Worm (Caenorhabditis elegans): Measurements from ENCODE around the gene nhr-126.

DNA sequence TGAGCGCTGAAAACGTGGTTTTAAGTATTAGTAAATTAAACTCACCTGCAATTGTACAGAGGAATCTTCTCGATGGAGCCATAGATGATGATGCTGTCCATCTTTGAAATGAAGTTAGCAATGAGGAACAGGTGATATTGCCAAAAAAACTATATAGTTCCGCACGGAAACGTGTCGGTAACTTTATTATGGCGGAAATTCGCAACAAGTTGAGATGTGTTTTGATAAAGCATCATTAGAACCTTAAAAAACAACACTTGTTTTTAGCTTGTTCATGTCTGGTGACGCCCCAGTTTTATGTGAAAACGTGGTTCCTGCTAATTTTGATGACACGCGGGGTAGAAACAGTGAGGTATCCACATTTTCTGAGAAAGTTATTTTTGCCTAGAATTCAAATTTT, 22.7 kb upstream of the nhr-126 start, which contains the start of gene srt-40:
- TF ChIP-seq ZK546.5 (tag; optimal IDR thresholded peaks at IDR 0.05): no peak
- TF ChIP-seq nhr-237 (tag; optimal IDR thresholded peaks at IDR 0.05): no peak
- TF ChIP-seq egl-27 (tag; optimal IDR thresholded peaks at IDR 0.05): no peak
- no peak for TF ChIP-seq egl-43 (GFP tag; IDR thresholded peaks at IDR 0.05)
- TF ChIP-seq ztf-7 (tag; optimal IDR thresholded peaks at IDR 0.05): no peak
- TF ChIP-seq pha-4 (GFP tag; IDR thresholded peaks at IDR 0.05): no peak
- no peak for TF ChIP-seq pha-4 (tag; optimal IDR thresholded peaks at IDR 0.05)
- no peak for TF ChIP-seq unc-39 (tag; optimal IDR thresholded peaks at IDR 0.05)
- no peak for TF ChIP-seq lin-13 (GFP tag; optimal IDR thresholded peaks at IDR 0.05)
- TF ChIP-seq dpl-1 (GFP tag; optimal IDR thresholded peaks at IDR 0.05): no peak
- no peak for TF ChIP-seq zfp-3 (GFP tag; conservative IDR thresholded peaks at IDR 0.05)
- TF ChIP-seq lin-15B (tag; optimal IDR thresholded peaks at IDR 0.05): no peak
- no peak for TF ChIP-seq pqm-1 (tag; optimal IDR thresholded peaks at IDR 0.05)
- no peak for TF ChIP-seq sdz-12 (GFP tag; optimal IDR thresholded peaks at IDR 0.05)

Measured in whole organism, L4 larva.